Fruit fly (Drosophila melanogaster): ENCODE results near the gene Tom40.

DNA sequence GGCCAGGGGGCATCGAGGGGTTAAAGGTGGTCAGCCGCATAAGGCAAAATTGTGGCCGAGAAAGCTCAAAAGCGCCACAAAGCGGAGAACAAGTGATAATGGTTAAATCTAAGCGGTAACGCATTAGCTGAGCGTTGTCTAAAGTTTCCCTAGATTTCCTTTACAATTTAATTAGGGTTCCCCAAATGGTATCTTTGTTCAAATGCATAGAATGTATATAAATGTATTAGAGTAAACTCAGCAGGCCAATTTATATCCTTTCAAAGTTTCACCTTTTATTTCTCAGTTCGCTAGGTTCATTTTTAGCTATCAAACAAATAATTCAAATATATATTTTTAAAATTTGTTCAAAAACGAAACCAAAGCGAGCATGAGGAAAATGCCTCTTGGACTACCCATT is 41.2 kb downstream of the Tom40 start, which contains the start of gene CG32718:
- TF ChIP-seq CG1620 (GFP tag; optimal IDR thresholded peaks at IDR 0.05): no peak
- no peak for TF ChIP-seq bab1 (GFP tag; optimal IDR thresholded peaks at IDR 0.05)
- TF ChIP-seq cic (GFP tag; optimal IDR thresholded peaks at IDR 0.05): no peak
- no peak for TF ChIP-seq CG12768 (GFP tag; optimal IDR thresholded peaks at IDR 0.05)
